Fruit fly (Drosophila melanogaster) whole organism, embryonic: ENCODE data around the gene mahe.
A peak's percentile ranks its signal among the peaks of the same experiment; 100 is the strongest.

Source experiments
- CG10209 ChIP-seq: fragments of 200-800 bp; sonication (Bioruptor generic); optimal IDR thresholded peaks from 3 replicates; lab custom pipeline; 2017; ENCODE audit warnings: missing biosample characterization, mild to moderate bottlenecking, missing genetic modification characterization, missing genetic modification reagents
- CG11093 ChIP-seq: fragments of 200-800 bp; sonication (Bioruptor generic); IDR thresholded peaks from 3 replicates; pipeline ENCODE4 v1.3.6; 2022; ENCODE audit warnings: missing biosample characterization, missing genetic modification characterization
- CG12104 ChIP-seq: fragments of 200-800 bp; sonication (Bioruptor generic); optimal IDR thresholded peaks from 3 replicates; lab custom pipeline; 2016; ENCODE audit warnings: missing biosample characterization, missing genetic modification characterization
- CG1233 ChIP-seq: fragments of 200-800 bp; sonication (Bioruptor generic); optimal IDR thresholded peaks from 4 replicates; lab custom pipeline; 2018; ENCODE audit warnings: missing biosample characterization, mild to moderate bottlenecking, missing genetic modification characterization
- CG12659 ChIP-seq: fragments of 200-800 bp; sonication (Bioruptor generic); optimal IDR thresholded peaks from 3 replicates; lab custom pipeline; 2017; ENCODE audit warnings: mild to moderate bottlenecking, missing biosample characterization, missing genetic modification reagents, missing genetic modification characterization
- CG12942 ChIP-seq: fragments of 200-800 bp; sonication (Bioruptor generic); optimal IDR thresholded peaks from 3 replicates; lab custom pipeline; 2016; ENCODE audit warnings: missing biosample characterization, missing genetic modification characterization
- CG13775 ChIP-seq: fragments of 200-800 bp; sonication (Bioruptor generic); optimal IDR thresholded peaks from 3 replicates; lab custom pipeline; 2017; ENCODE audit warnings: missing biosample characterization, mild to moderate bottlenecking, missing genetic modification characterization
- CG1602 ChIP-seq: fragments of 200-800 bp; sonication (Bioruptor generic); optimal IDR thresholded peaks from 3 replicates; lab custom pipeline; 2016; ENCODE audit warnings: missing biosample characterization, missing genetic modification characterization
- CG17359 ChIP-seq: fragments of 200-800 bp; sonication (Bioruptor generic); optimal IDR thresholded peaks from 3 replicates; lab custom pipeline; 2018; ENCODE audit warnings: missing biosample characterization, mild to moderate bottlenecking, missing genetic modification characterization, moderate library complexity
- CG17385 ChIP-seq: fragments of 200-800 bp; sonication (Bioruptor generic); optimal IDR thresholded peaks from 3 replicates; lab custom pipeline; 2018; ENCODE audit warnings: missing biosample characterization, mild to moderate bottlenecking, missing genetic modification characterization
- CG18011 ChIP-seq: fragments of 200-800 bp; sonication (Bioruptor generic); optimal IDR thresholded peaks from 2 replicates; lab custom pipeline; 2017; ENCODE audit warnings: missing biosample characterization, missing genetic modification characterization, mild to moderate bottlenecking, moderate library complexity, missing genotype
- CG5953 ChIP-seq: fragments of 200-800 bp; sonication (Bioruptor generic); IDR thresholded peaks from 2 replicates; pipeline ENCODE4 v1.3.6; 2022; ENCODE audit warnings: missing biosample characterization, missing genetic modification characterization
- CG8924 ChIP-seq: fragments of 200-800 bp; optimal IDR thresholded peaks from 3 replicates; lab custom pipeline; 2019; ENCODE audit warnings: missing biosample characterization, mild to moderate bottlenecking, missing genetic modification characterization, moderate library complexity
- D19B ChIP-seq: fragments of 200-800 bp; sonication (Bioruptor generic); optimal IDR thresholded peaks from 2 replicates; lab custom pipeline; 2017; ENCODE audit warnings: missing biosample characterization, mild to moderate bottlenecking, missing genetic modification characterization
- Dek ChIP-seq: fragments of 200-800 bp; sonication (Bioruptor generic); optimal IDR thresholded peaks from 3 replicates; lab custom pipeline; 2019; ENCODE audit warnings: missing biosample characterization, mild to moderate bottlenecking, missing genetic modification characterization, moderate library complexity
- HLH54F ChIP-seq: fragments of 200-800 bp; sonication (Bioruptor generic); optimal IDR thresholded peaks from 3 replicates; lab custom pipeline; 2016; ENCODE audit warnings: missing biosample characterization, missing genetic modification characterization
- Med ChIP-seq: fragments of 200-800 bp; sonication (Bioruptor generic); peaks from one replicate; lab custom pipeline; 2016; ENCODE audit warnings: missing biosample characterization, missing genetic modification characterization, mild to moderate bottlenecking, inconsistent platforms, moderate library complexity
- NfI ChIP-seq: fragments of 200-800 bp; sonication (Bioruptor generic); optimal IDR thresholded peaks from 3 replicates; lab custom pipeline; 2018; ENCODE audit warnings: missing biosample characterization, mild to moderate bottlenecking, missing genetic modification characterization, moderate library complexity
- Oaz ChIP-seq: fragments of 200-800 bp; sonication (Bioruptor generic); IDR thresholded peaks from 2 replicates; pipeline ENCODE4 v1.3.6; 2022; ENCODE audit warnings: missing biosample characterization, missing genetic modification characterization
- Opbp ChIP-seq: fragments of 200-800 bp; sonication (Bioruptor generic); IDR thresholded peaks from 3 replicates; pipeline ENCODE4 v1.3.6; 2022; ENCODE audit warnings: missing biosample characterization, missing genetic modification characterization; ENCODE audit not compliant: partially characterized antibody
- Scr ChIP-seq: fragments of 200-800 bp; sonication (Bioruptor generic); IDR thresholded peaks from 2 replicates; pipeline ENCODE4 v1.3.6; 2022; ENCODE audit warnings: missing biosample characterization, missing genetic modification characterization; ENCODE audit not compliant: partially characterized antibody
- bcd ChIP-seq: fragments of 200-800 bp; sonication (Bioruptor generic); optimal IDR thresholded peaks from 2 replicates; lab custom pipeline; 2017; ENCODE audit warnings: missing biosample characterization, mild to moderate bottlenecking, missing genetic modification characterization
- chif ChIP-seq, 2 experiments: fragments of 200-800 bp; sonication (Bioruptor generic); optimal IDR thresholded peaks; 3 replicates each; lab custom pipeline; 2016; ENCODE audit warnings: missing biosample characterization in 2 of 2, missing genetic modification characterization in 2 of 2
- chinmo ChIP-seq: fragments of 200-800 bp; sonication (Bioruptor generic); IDR thresholded peaks from 4 replicates; pipeline ENCODE4 v1.3.6; 2022; ENCODE audit warnings: missing biosample characterization, missing genetic modification characterization; ENCODE audit not compliant: partially characterized antibody
- cwo ChIP-seq: fragments of 200-800 bp; sonication (Bioruptor generic); optimal IDR thresholded peaks from 3 replicates; lab custom pipeline; 2017; ENCODE audit warnings: missing biosample characterization, missing genetic modification characterization, mild to moderate bottlenecking, moderate library complexity, missing genetic modification reagents
- dmrt11E ChIP-seq: fragments of 200-800 bp; sonication (Bioruptor generic); optimal IDR thresholded peaks from 3 replicates; lab custom pipeline; 2018; ENCODE audit warnings: missing biosample characterization, mild to moderate bottlenecking, missing genetic modification characterization, moderate library complexity
- dpn ChIP-seq, 2 experiments: fragments of 200-800 bp; sonication (Bioruptor generic); optimal IDR thresholded peaks; 3 replicates each; lab custom pipeline; 2016; ENCODE audit warnings: missing biosample characterization in 2 of 2, missing genetic modification characterization in 2 of 2
- fd102C ChIP-seq: fragments of 200-800 bp; sonication (Bioruptor generic); optimal IDR thresholded peaks from 2 replicates; lab custom pipeline; 2018; ENCODE audit warnings: missing biosample characterization, mild to moderate bottlenecking, missing genetic modification characterization, moderate library complexity
- fd96Cb ChIP-seq: fragments of 200-800 bp; sonication (Bioruptor generic); optimal IDR thresholded peaks from 2 replicates; lab custom pipeline; 2018; ENCODE audit warnings: missing biosample characterization, mild to moderate bottlenecking, missing genetic modification characterization, moderate library complexity
- gem ChIP-seq: fragments of 200-800 bp; sonication (Bioruptor generic); optimal IDR thresholded peaks from 2 replicates; lab custom pipeline; 2019; ENCODE audit warnings: missing biosample characterization, mild to moderate bottlenecking, missing genetic modification characterization, moderate library complexity
- gro ChIP-seq: fragments of 200-800 bp; sonication (Bioruptor generic); optimal IDR thresholded peaks from 2 replicates; lab custom pipeline; 2016; ENCODE audit warnings: missing biosample characterization, missing genetic modification characterization
- hkb ChIP-seq, 2 experiments: fragments of 200-800 bp in 1 of 2; fragments of >200 bp in 1 of 2; sonication (Bioruptor generic) in 1 of 2; IDR thresholded peaks in 1 of 2; optimal IDR thresholded peaks in 1 of 2; 2 replicates each; pipeline versions ENCODE4 v1.3.6 to Lab custom; 2017 to 2022; ENCODE audit warnings: missing biosample characterization in 1 of 2, missing genetic modification characterization in 1 of 2
- ind ChIP-seq: fragments of 200-800 bp; sonication (Bioruptor generic); optimal IDR thresholded peaks from 3 replicates; lab custom pipeline; 2016; ENCODE audit warnings: missing biosample characterization, missing genetic modification characterization
- lab ChIP-seq: fragments of 200-800 bp; sonication (Bioruptor generic); optimal IDR thresholded peaks from 3 replicates; lab custom pipeline; 2017; ENCODE audit warnings: missing biosample characterization, missing genetic modification characterization, mild to moderate bottlenecking, moderate library complexity, missing genetic modification reagents
- nerfin-2 ChIP-seq: fragments of 200-800 bp; sonication (Bioruptor generic); IDR thresholded peaks from 2 replicates; pipeline ENCODE4 v1.3.6; 2022; ENCODE audit warnings: missing biosample characterization, missing genetic modification characterization; ENCODE audit not compliant: partially characterized antibody
- nmo ChIP-seq: fragments of 200-800 bp; sonication (Bioruptor generic); optimal IDR thresholded peaks from 2 replicates; lab custom pipeline; 2018; ENCODE audit warnings: missing biosample characterization, mild to moderate bottlenecking, missing genetic modification characterization, moderate library complexity
- pfk ChIP-seq: fragments of 200-800 bp; sonication (Bioruptor generic); optimal IDR thresholded peaks from 2 replicates; lab custom pipeline; 2018; ENCODE audit warnings: missing biosample characterization, mild to moderate bottlenecking, missing genetic modification characterization, moderate library complexity
- ranshi ChIP-seq: fragments of 200-800 bp; sonication (Bioruptor generic); IDR thresholded peaks from 2 replicates; pipeline ENCODE4 v1.3.6; 2022; ENCODE audit warnings: missing biosample characterization, missing genetic modification characterization
- row ChIP-seq: fragments of 200-800 bp; sonication (Bioruptor generic); IDR thresholded peaks from 3 replicates; pipeline ENCODE4 v1.3.6; 2022; ENCODE audit warnings: missing biosample characterization, missing genetic modification characterization
- sob ChIP-seq: fragments of 200-800 bp; sonication (Bioruptor generic); IDR thresholded peaks from 2 replicates; pipeline ENCODE4 v1.3.6; 2022; ENCODE audit warnings: missing biosample characterization, missing genetic modification characterization
- trem ChIP-seq: fragments of 200-800 bp; optimal IDR thresholded peaks from 3 replicates; lab custom pipeline; 2019; ENCODE audit warnings: missing biosample characterization, mild to moderate bottlenecking, missing genetic modification characterization, moderate library complexity
- unpg ChIP-seq: fragments of 200-800 bp; sonication (Bioruptor generic); optimal IDR thresholded peaks from 3 replicates; lab custom pipeline; 2018; ENCODE audit warnings: missing biosample characterization, mild to moderate bottlenecking, missing genetic modification characterization, moderate library complexity

The mahe gene

dm6 chrX:7968215-7968799, 37.1 kb upstream of the mahe start, which contains the start of gene sws (continued):
- TF ChIP-seq fd102C (GFP tag; lab: Kevin White, UChicago) (no peak), CG5953 (no peak), Dek (peak; percentile 33), hkb (optimal IDR thresholded peaks at IDR 0.05; lab: Kevin White, UChicago) (no peak), hkb (GFP tag; IDR thresholded peaks at IDR 0.05; lab: Robert Waterston, UW) (no peak), cwo (GFP tag; lab: Kevin White, UChicago) (peak; percentile 2), nerfin-2 (peak; percentile 41; the same call in 1 of the 2 replicates), chif (GFP tag; optimal IDR thresholded peaks at IDR 0.05; lab: Kevin White, UChicago) (no peak), CG12659 (GFP tag; lab: Kevin White, UChicago) (peak; percentile 46), CG11093 (GFP tag; lab: Robert Waterston, UW) (no peak), gem (tag; lab: Kevin White, UChicago) (peak; percentile 71), bcd (GFP tag; lab: Kevin White, UChicago) (peak; percentile 50), chinmo (peak; percentile 9; the same call in 1 of the 4 replicates), Med (no peak), ranshi (peak; percentile 42; the same call in 1 of the 2 replicates), CG8924 (tag; lab: Kevin White, UChicago) (peak; percentile 45), Oaz (GFP tag; lab: Robert Waterston, UW) (no peak), row (GFP tag; lab: Robert Waterston, UW) (peak; percentile 50), Opbp (GFP tag; lab: Robert Waterston, UW) (peak; percentile 52; the same call in 2 of the 3 replicates), lab (peak; percentile 63), CG17385 (GFP tag; lab: Kevin White, UChicago) (peak; percentile 9), CG13775 (GFP tag; lab: Kevin White, UChicago) (peak; percentile 63), NfI (GFP tag; lab: Kevin White, UChicago) (peak; percentile 19), Scr (GFP tag; lab: Robert Waterston, UW) (peak; percentile 66), D19B (GFP tag; lab: Kevin White, UChicago) (peak; percentile 10), CG10209 (GFP tag; lab: Kevin White, UChicago) (peak; percentile 23), nmo (GFP tag; lab: Kevin White, UChicago) (peak; percentile 51), CG12942 (GFP tag; lab: Kevin White, UChicago) (peak; percentile 25), CG18011 (GFP tag; lab: Kevin White, UChicago) (peak; percentile 8), CG17359 (tag; lab: Kevin White, UChicago) (peak; percentile 41), trem (tag; lab: Kevin White, UChicago) (peak; percentile 7), dmrt11E (peak; percentile 27), CG1233 (GFP tag; lab: Kevin White, UChicago) (peak; percentile 32), fd96Cb (tag; lab: Kevin White, UChicago) (peak; percentile 31), HLH54F (GFP tag; lab: Kevin White, UChicago) (no peak), CG1602 (GFP tag; lab: Kevin White, UChicago) (peak; percentile 28), dpn (GFP tag; optimal IDR thresholded peaks at IDR 0.05; lab: Kevin White, UChicago) (peak in 1 of 2 experiments; percentile 30), unpg (peak; percentile 36), gro (GFP tag; lab: Kevin White, UChicago) (no peak), ind (GFP tag; lab: Kevin White, UChicago) (peak; percentile 27), pfk (GFP tag; lab: Kevin White, UChicago) (no peak), sob (GFP tag; lab: Robert Waterston, UW) (no peak), CG12104 (GFP tag; lab: Kevin White, UChicago) (peak; percentile 41)
- TF ChIP-seq, all 482 proteins: peak for 149
